Fruit fly (Drosophila melanogaster) whole organism, embryonic: ENCODE results near the gene CG13026.

Experiments
- Aef1 ChIP-seq: fragments of 200-800 bp; sonication (Bioruptor generic); IDR thresholded peaks from 3 replicates; pipeline ENCODE4 v1.3.6; 2022; ENCODE audit warnings: missing biosample characterization, missing genetic modification characterization
- B-H1 ChIP-seq: fragments of 200-800 bp; sonication (Bioruptor generic); IDR thresholded peaks from 3 replicates; pipeline ENCODE4 v1.3.6; 2022; ENCODE audit warnings: missing biosample characterization, missing genetic modification characterization
- CG11398 ChIP-seq: fragments of 200-800 bp; sonication (Bioruptor generic); optimal IDR thresholded peaks from 2 replicates; lab custom pipeline; 2016; ENCODE audit warnings: missing biosample characterization, missing genetic modification characterization
- CG1233 ChIP-seq: fragments of 200-800 bp; sonication (Bioruptor generic); optimal IDR thresholded peaks from 4 replicates; lab custom pipeline; 2018; ENCODE audit warnings: missing biosample characterization, mild to moderate bottlenecking, missing genetic modification characterization
- CG13775 ChIP-seq: fragments of 200-800 bp; sonication (Bioruptor generic); optimal IDR thresholded peaks from 3 replicates; lab custom pipeline; 2017; ENCODE audit warnings: missing biosample characterization, mild to moderate bottlenecking, missing genetic modification characterization
- CG15269 ChIP-seq: fragments of 200-800 bp; sonication (Bioruptor generic); optimal IDR thresholded peaks from 2 replicates; lab custom pipeline; 2018; ENCODE audit warnings: missing biosample characterization, mild to moderate bottlenecking, missing genetic modification characterization, moderate library complexity
- CG15601 ChIP-seq: fragments of 200-800 bp; sonication (Bioruptor generic); optimal IDR thresholded peaks from 3 replicates; lab custom pipeline; 2019; ENCODE audit warnings: missing biosample characterization, mild to moderate bottlenecking, missing genetic modification characterization, moderate library complexity
- CG16779 ChIP-seq: fragments of 200-800 bp; sonication (Bioruptor generic); IDR thresholded peaks from 2 replicates; pipeline ENCODE4 v1.3.6; 2022; ENCODE audit warnings: missing biosample characterization, missing genetic modification characterization
- CG17802 ChIP-seq: fragments of 200-800 bp; sonication (Bioruptor generic); optimal IDR thresholded peaks from 2 replicates; lab custom pipeline; 2018; ENCODE audit warnings: missing biosample characterization, mild to moderate bottlenecking, missing genetic modification characterization, moderate library complexity
- CG3726 ChIP-seq: fragments of 200-800 bp; sonication (Bioruptor generic); IDR thresholded peaks from 3 replicates; pipeline ENCODE4, ENCODE4 v1.3.6; 2022; ENCODE audit warnings: missing biosample characterization, missing genetic modification characterization
- CG4424 ChIP-seq: fragments of 200-800 bp; sonication (Bioruptor generic); optimal IDR thresholded peaks from 3 replicates; lab custom pipeline; 2016; ENCODE audit warnings: missing biosample characterization, missing genetic modification characterization
- CG4617 ChIP-seq: fragments of 200-800 bp; sonication (Bioruptor generic); optimal IDR thresholded peaks from 3 replicates; lab custom pipeline; 2016; ENCODE audit warnings: missing biosample characterization, missing genetic modification characterization, borderline replicate concordance
- CG9797 ChIP-seq: fragments of 200-800 bp; sonication (Bioruptor generic); optimal IDR thresholded peaks from 3 replicates; lab custom pipeline; 2018; ENCODE audit warnings: missing biosample characterization, mild to moderate bottlenecking, missing genetic modification characterization
- Dll ChIP-seq: fragments of 200-800 bp; sonication (Bioruptor generic); IDR thresholded peaks from 4 replicates; pipeline ENCODE4 v1.3.6; 2022; ENCODE audit warnings: missing biosample characterization, missing genetic modification characterization; ENCODE audit not compliant: partially characterized antibody
- Fer1 ChIP-seq: fragments of 200-800 bp; sonication (Bioruptor generic); optimal IDR thresholded peaks from 2 replicates; lab custom pipeline; 2017; ENCODE audit warnings: missing biosample characterization, mild to moderate bottlenecking, missing genetic modification characterization
- HLH54F ChIP-seq: fragments of 200-800 bp; sonication (Bioruptor generic); optimal IDR thresholded peaks from 3 replicates; lab custom pipeline; 2016; ENCODE audit warnings: missing biosample characterization, missing genetic modification characterization
- Hmr ChIP-seq: fragments of 200-800 bp; sonication (Bioruptor generic); optimal IDR thresholded peaks from 3 replicates; lab custom pipeline; 2017; ENCODE audit warnings: mild to moderate bottlenecking, missing biosample characterization, missing genetic modification reagents, missing genetic modification characterization
- Hsf ChIP-seq: fragments of 200-800 bp; sonication (Bioruptor generic); optimal IDR thresholded peaks from 3 replicates; lab custom pipeline; 2016; ENCODE audit warnings: missing biosample characterization, missing genetic modification characterization
- Jarid2 ChIP-seq: fragments of 200-800 bp; sonication (Bioruptor generic); optimal IDR thresholded peaks from 3 replicates; lab custom pipeline; 2017; ENCODE audit warnings: mild to moderate bottlenecking, missing biosample characterization, missing genetic modification reagents, missing genetic modification characterization
- Med ChIP-seq: fragments of 200-800 bp; sonication (Bioruptor generic); peaks from one replicate; lab custom pipeline; 2016; ENCODE audit warnings: missing biosample characterization, missing genetic modification characterization, mild to moderate bottlenecking, inconsistent platforms, moderate library complexity
- Ssrp ChIP-seq: fragments of 200-800 bp; sonication (Bioruptor generic); optimal IDR thresholded peaks from 2 replicates; lab custom pipeline; 2018; ENCODE audit warnings: missing biosample characterization, mild to moderate bottlenecking, missing genetic modification characterization, moderate library complexity
- ab ChIP-seq: fragments of 200-800 bp; sonication (Bioruptor generic); optimal IDR thresholded peaks from 2 replicates; lab custom pipeline; 2016; ENCODE audit warnings: missing biosample characterization, missing genetic modification characterization
- chif ChIP-seq, 2 experiments: fragments of 200-800 bp; sonication (Bioruptor generic); optimal IDR thresholded peaks; 3 replicates each; lab custom pipeline; 2016; ENCODE audit warnings: missing biosample characterization in 2 of 2, missing genetic modification characterization in 2 of 2
- chinmo ChIP-seq: fragments of 200-800 bp; sonication (Bioruptor generic); IDR thresholded peaks from 4 replicates; pipeline ENCODE4 v1.3.6; 2022; ENCODE audit warnings: missing biosample characterization, missing genetic modification characterization; ENCODE audit not compliant: partially characterized antibody
- chm ChIP-seq: fragments of 200-800 bp; sonication (Bioruptor generic); IDR thresholded peaks from 2 replicates; pipeline ENCODE4 v1.3.6; 2022; ENCODE audit warnings: missing biosample characterization, missing genetic modification characterization
- dmrt99B ChIP-seq: fragments of 200-800 bp; sonication (Bioruptor generic); optimal IDR thresholded peaks from 2 replicates; lab custom pipeline; 2018; ENCODE audit warnings: missing biosample characterization, mild to moderate bottlenecking, missing genetic modification characterization, moderate library complexity
- ftz-f1 ChIP-seq: fragments of 200-800 bp; sonication (Bioruptor generic); optimal IDR thresholded peaks from 2 replicates; lab custom pipeline; 2016; ENCODE audit warnings: missing biosample characterization, missing genetic modification characterization
- grn ChIP-seq: fragments of 200-800 bp; sonication (Bioruptor generic); optimal IDR thresholded peaks from 3 replicates; lab custom pipeline; 2017; ENCODE audit warnings: missing biosample characterization, missing genetic modification characterization
- gro ChIP-seq: fragments of 200-800 bp; sonication (Bioruptor generic); optimal IDR thresholded peaks from 2 replicates; lab custom pipeline; 2016; ENCODE audit warnings: missing biosample characterization, missing genetic modification characterization
- ham ChIP-seq: fragments of 200-800 bp; sonication (Bioruptor generic); IDR thresholded peaks from 2 replicates; pipeline ENCODE4 v1.3.6; 2022; ENCODE audit warnings: missing biosample characterization, missing genetic modification characterization
- ind ChIP-seq: fragments of 200-800 bp; sonication (Bioruptor generic); optimal IDR thresholded peaks from 3 replicates; lab custom pipeline; 2016; ENCODE audit warnings: missing biosample characterization, missing genetic modification characterization
- lilli ChIP-seq: fragments of 200-800 bp; sonication (Bioruptor generic); optimal IDR thresholded peaks from 3 replicates; lab custom pipeline; 2016; ENCODE audit warnings: missing biosample characterization, missing genetic modification characterization
- maf-S ChIP-seq: fragments of 200-800 bp; sonication (Bioruptor generic); optimal IDR thresholded peaks from 2 replicates; lab custom pipeline; 2016; ENCODE audit warnings: missing biosample characterization, missing genetic modification characterization
- mirr ChIP-seq: fragments of 200-800 bp; sonication (Bioruptor generic); optimal IDR thresholded peaks from 3 replicates; lab custom pipeline; 2018; ENCODE audit warnings: missing biosample characterization, mild to moderate bottlenecking, missing genetic modification characterization
- nmo ChIP-seq: fragments of 200-800 bp; sonication (Bioruptor generic); optimal IDR thresholded peaks from 2 replicates; lab custom pipeline; 2018; ENCODE audit warnings: missing biosample characterization, mild to moderate bottlenecking, missing genetic modification characterization, moderate library complexity
- nom ChIP-seq: fragments of 200-800 bp; sonication (Bioruptor generic); optimal IDR thresholded peaks from 2 replicates; lab custom pipeline; 2017; ENCODE audit warnings: missing biosample characterization, missing genetic modification characterization, mild to moderate bottlenecking, moderate library complexity, missing genetic modification reagents
- otp ChIP-seq: fragments of 200-800 bp; sonication (Bioruptor generic); IDR thresholded peaks from 3 replicates; pipeline ENCODE4, ENCODE4 v1.3.6; 2022; ENCODE audit warnings: missing biosample characterization, missing genetic modification characterization
- pan ChIP-seq, 4 experiments: fragments of >200 bp in 3 of 4; fragments of 200-800 bp in 1 of 4; sonication (Bioruptor generic) in 1 of 4; optimal IDR thresholded peaks in 3 of 4; IDR thresholded peaks in 1 of 4; 2 replicates each; pipeline versions ENCODE4 v1.3.6 to Lab custom; 2017 to 2022; ENCODE audit warnings: missing biosample characterization in 2 of 4, missing genetic modification characterization in 2 of 4, mixed read lengths in 1 of 4
- phol ChIP-seq: fragments of 200-800 bp; sonication (Bioruptor generic); optimal IDR thresholded peaks from 3 replicates; lab custom pipeline; 2018; ENCODE audit warnings: missing biosample characterization, mild to moderate bottlenecking, missing genetic modification characterization, moderate library complexity
- ranshi ChIP-seq: fragments of 200-800 bp; sonication (Bioruptor generic); IDR thresholded peaks from 2 replicates; pipeline ENCODE4 v1.3.6; 2022; ENCODE audit warnings: missing biosample characterization, missing genetic modification characterization
- repo ChIP-seq: fragments of 200-800 bp; sonication (Bioruptor generic); optimal IDR thresholded peaks from 2 replicates; lab custom pipeline; 2016; ENCODE audit warnings: missing biosample characterization, missing genetic modification characterization
- ro ChIP-seq: fragments of 200-800 bp; sonication (Bioruptor generic); IDR thresholded peaks from 2 replicates; pipeline ENCODE4 v1.3.6; 2022; ENCODE audit warnings: missing biosample characterization, missing genetic modification characterization
- sd ChIP-seq: fragments of 200-800 bp; sonication (Bioruptor generic); optimal IDR thresholded peaks from 3 replicates; lab custom pipeline; 2018; ENCODE audit warnings: missing biosample characterization, mild to moderate bottlenecking, missing genetic modification characterization, moderate library complexity
- tna ChIP-seq: fragments of 200-800 bp; sonication (Bioruptor generic); IDR thresholded peaks from 2 replicates; pipeline ENCODE4 v1.3.6; 2022; ENCODE audit warnings: missing biosample characterization, missing genetic modification characterization; ENCODE audit not compliant: partially characterized antibody
- trem ChIP-seq: fragments of 200-800 bp; optimal IDR thresholded peaks from 3 replicates; lab custom pipeline; 2019; ENCODE audit warnings: missing biosample characterization, mild to moderate bottlenecking, missing genetic modification characterization, moderate library complexity
- vfl ChIP-seq: fragments of 200-800 bp; sonication (Bioruptor generic); optimal IDR thresholded peaks from 2 replicates; lab custom pipeline; 2016; ENCODE audit warnings: missing biosample characterization, missing genetic modification characterization
- vnd ChIP-seq: fragments of 200-800 bp; sonication (Bioruptor generic); IDR thresholded peaks from 3 replicates; pipeline ENCODE4 v1.3.6; 2022; ENCODE audit warnings: missing biosample characterization, missing genetic modification characterization; ENCODE audit not compliant: partially characterized antibody
- wek ChIP-seq: fragments of 200-800 bp; sonication (Bioruptor generic); optimal IDR thresholded peaks from 3 replicates; lab custom pipeline; 2018; ENCODE audit warnings: missing biosample characterization, mild to moderate bottlenecking, missing genetic modification characterization, moderate library complexity

CG13026 gene

dm6 chr3L:16711430-16712228 lies 14.3 kb downstream of the CG13026 start, which contains the start of the genes CG43954, Lasp and Dab (continued):
- no peak; the same call in 2 of the 3 replicates for TF ChIP-seq Aef1 (GFP tag; lab: Robert Waterston, UW)
- peak; percentile 35 for TF ChIP-seq phol (tag; lab: Kevin White, UChicago)
- TF ChIP-seq ab (GFP tag; lab: Kevin White, UChicago) = no peak
- TF ChIP-seq Dll (GFP tag; lab: Robert Waterston, UW) = peak; percentile 71
- TF ChIP-seq trem (tag; lab: Kevin White, UChicago) = peak; percentile 42
- no peak; the same call in 2 of the 3 replicates for TF ChIP-seq B-H1
- TF ChIP-seq vnd (GFP tag; lab: Robert Waterston, UW) = no peak
- no peak for TF ChIP-seq CG3726
- TF ChIP-seq CG9797 (GFP tag; lab: Kevin White, UChicago) = peak; percentile 97
- TF ChIP-seq sd (tag; lab: Kevin White, UChicago) = peak; percentile 55
- TF ChIP-seq repo (GFP tag; lab: Kevin White, UChicago) = peak; percentile 15
- TF ChIP-seq CG11398 (GFP tag; lab: Kevin White, UChicago) = no peak
- no peak for TF ChIP-seq CG17802 (tag; lab: Kevin White, UChicago)
- peak; percentile 38 for TF ChIP-seq Hsf (GFP tag; lab: Kevin White, UChicago)
- no peak for TF ChIP-seq HLH54F (GFP tag; lab: Kevin White, UChicago)
- TF ChIP-seq tna = peak; percentile 8; the same call in 1 of the 2 replicates
- TF ChIP-seq grn (GFP tag; lab: Kevin White, UChicago) = peak; percentile 32
- TF ChIP-seq Fer1 (GFP tag; lab: Kevin White, UChicago) = peak; percentile 59
- 0 out of 2 replicates have a peak, but pooled peaks have one; percentile 25 for TF ChIP-seq CG16779 (GFP tag; lab: Robert Waterston, UW)
- TF ChIP-seq CG4617 (GFP tag; lab: Kevin White, UChicago) = peak; percentile 36
- TF ChIP-seq mirr = peak; percentile 61
- no peak for TF ChIP-seq ham (GFP tag; lab: Robert Waterston, UW)
- no peak for TF ChIP-seq CG13775
- peak; percentile 89 for TF ChIP-seq Med (GFP tag; lab: Kevin White, UChicago)
- peak; percentile 93 for TF ChIP-seq Jarid2 (GFP tag; lab: Kevin White, UChicago)
- no peak for TF ChIP-seq pan (optimal IDR thresholded peaks at IDR 0.05; lab: Kevin White, UChicago)
- peak in 1 of 2 experiments; percentile 51 for TF ChIP-seq pan (GFP tag; optimal IDR thresholded peaks at IDR 0.05 in 1 of 2, IDR thresholded peaks at IDR 0.05 in 1 of 2)
- TF ChIP-seq ro = no peak
- TF ChIP-seq ind (GFP tag; lab: Kevin White, UChicago) = no peak
- peak; percentile 60 for TF ChIP-seq wek
- TF ChIP-seq ftz-f1 (GFP tag; lab: Kevin White, UChicago) = peak; percentile 81
- TF ChIP-seq chm (GFP tag; lab: Robert Waterston, UW) = peak; percentile 84
- peak; percentile 56 for TF ChIP-seq nom (GFP tag; lab: Kevin White, UChicago)
- TF ChIP-seq vfl (GFP tag; lab: Kevin White, UChicago) = no peak
- no peak for TF ChIP-seq ranshi (GFP tag; lab: Robert Waterston, UW)
- no peak for TF ChIP-seq maf-S (GFP tag; lab: Kevin White, UChicago)
- peak; percentile 56 for TF ChIP-seq gro (GFP tag; lab: Kevin White, UChicago)
- TF ChIP-seq nmo (GFP tag; lab: Kevin White, UChicago) = peak; percentile 51
- peak; percentile 16 for TF ChIP-seq CG4424 (GFP tag; lab: Kevin White, UChicago)
- TF ChIP-seq CG15601 (tag; lab: Kevin White, UChicago) = peak; percentile 48
- TF ChIP-seq otp = peak; percentile 36; the same call in 1 of the 3 replicates
- peak; percentile 6 for TF ChIP-seq Ssrp (tag; lab: Kevin White, UChicago)
- peak; percentile 9 for TF ChIP-seq dmrt99B (tag; lab: Kevin White, UChicago)
- TF ChIP-seq chif (GFP tag; optimal IDR thresholded peaks at IDR 0.05; lab: Kevin White, UChicago) = peak in 1 of 2 experiments; percentile 57
- peak; percentile 47 for TF ChIP-seq CG15269 (tag; lab: Kevin White, UChicago)
- peak; percentile 78 for TF ChIP-seq Hmr (GFP tag; lab: Kevin White, UChicago)
- peak; percentile 16 for TF ChIP-seq CG1233 (GFP tag; lab: Kevin White, UChicago)
- no peak for TF ChIP-seq lilli (GFP tag; lab: Kevin White, UChicago)
- TF ChIP-seq chinmo (GFP tag; lab: Robert Waterston, UW) = peak; percentile 99
